Worm (Caenorhabditis elegans): Measurements from ENCODE around the gene T10B10.9.

Gene T10B10.9

ce11 chrX:15164108-15164507 is at the start of gene T10B10.9:
Gene T10B10.9 (plus strand): TSS chrX:15164408.
- TF ChIP-seq lag-1 (GFP tag; IDR thresholded peaks at IDR 0.05) (no peak), repo-1 (tag; optimal IDR thresholded peaks at IDR 0.05) (no peak), K12H6.12 (tag; optimal IDR thresholded peaks at IDR 0.05) (no peak), mel-28 (tag; optimal IDR thresholded peaks at IDR 0.05; ENCODE audit: borderline replicate concordance) (no peak)

ce11 chrX:15115748-15116147 is 48.5 kb upstream of the T10B10.9 start:
- TF ChIP-seq Y67H2A.10 (GFP tag; conservative IDR thresholded peaks at IDR 0.05) = no peak
- TF ChIP-seq ekl-4 (GFP tag; IDR thresholded peaks at IDR 0.05) = no peak
- TF ChIP-seq K12H6.12 (tag; optimal IDR thresholded peaks at IDR 0.05) = no peak

ce11 chrX:15116514-15116913 is 47.7 kb upstream of the T10B10.9 start, which contains the start of gene R07D5.2:
Gene R07D5.2 (minus strand): TSS chrX:15116614.
- TF ChIP-seq somi-1 (GFP tag; optimal IDR thresholded peaks at IDR 0.05) (no peak), ets-4 (GFP tag; optimal IDR thresholded peaks at IDR 0.05) (no peak), nfya-1 (tag; optimal IDR thresholded peaks at IDR 0.05; ENCODE audit: borderline replicate concordance, insufficient read depth) (no peak), fkh-3 (tag; optimal IDR thresholded peaks at IDR 0.05) (no peak), ceh-40 (GFP tag; IDR thresholded peaks at IDR 0.05) (no peak), B0019.2 (GFP tag; conservative IDR thresholded peaks at IDR 0.05) (no peak), let-526 (GFP tag; IDR thresholded peaks at IDR 0.05) (no peak), attf-3 (GFP tag; conservative IDR thresholded peaks at IDR 0.05) (no peak), Y79H2A.3 (GFP tag; conservative IDR thresholded peaks at IDR 0.05) (no peak), Y67H2A.10 (GFP tag; conservative IDR thresholded peaks at IDR 0.05) (no peak), cebp-2 (GFP tag; IDR thresholded peaks at IDR 0.05) (no peak), repo-1 (tag; optimal IDR thresholded peaks at IDR 0.05) (no peak), hlh-26 (GFP tag; conservative IDR thresholded peaks at IDR 0.05) (no peak), ztf-6 (GFP tag; IDR thresholded peaks at IDR 0.05) (no peak), ztf-18 (tag; optimal IDR thresholded peaks at IDR 0.05) (no peak), ztf-22 (GFP tag; optimal IDR thresholded peaks at IDR 0.05) (no peak), him-1 (tag; optimal IDR thresholded peaks at IDR 0.05) (no peak), ceh-27 (GFP tag; optimal IDR thresholded peaks at IDR 0.05) (no peak)

DNA sequence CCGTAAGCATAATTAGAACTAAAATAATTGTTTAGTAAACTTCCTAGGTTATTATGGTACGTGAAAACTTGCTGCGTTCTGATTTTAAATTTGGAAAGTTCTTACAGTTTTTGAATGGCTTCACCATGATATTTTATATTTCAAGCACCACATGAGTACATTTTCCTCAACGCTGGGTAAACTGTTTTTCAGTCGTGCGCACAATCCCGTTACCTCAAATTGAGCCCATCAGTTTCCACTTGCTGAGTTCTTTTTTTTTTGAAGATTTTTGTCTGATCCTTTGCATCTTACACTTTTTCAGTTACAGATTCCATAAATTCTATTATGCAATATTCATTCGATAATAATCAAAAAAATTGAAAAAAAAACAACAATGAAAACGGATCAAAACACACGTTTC is 43.7 kb upstream of the T10B10.9 start:
- TF ChIP-seq ztf-3 (GFP tag; optimal IDR thresholded peaks at IDR 0.05) = no peak
- TF ChIP-seq rcor-1 (GFP tag; IDR thresholded peaks at IDR 0.05) = no peak
- no peak for TF ChIP-seq lin-54 (GFP tag; optimal IDR thresholded peaks at IDR 0.05)
- no peak for TF ChIP-seq atf-7 (tag; optimal IDR thresholded peaks at IDR 0.05)
- TF ChIP-seq hlh-26 (GFP tag; conservative IDR thresholded peaks at IDR 0.05) = no peak
- TF ChIP-seq tbp1 (GFP tag; optimal IDR thresholded peaks at IDR 0.05) = no peak
- no peak for TF ChIP-seq Y53F4B.3 (GFP tag; IDR thresholded peaks at IDR 0.05)
- no peak for TF ChIP-seq ama-1 (optimal IDR thresholded peaks at IDR 0.05)
- no peak for TF ChIP-seq ama-1 (GFP tag; optimal IDR thresholded peaks at IDR 0.05)
- TF ChIP-seq nhr-80 (tag; optimal IDR thresholded peaks at IDR 0.05) = no peak
- TF ChIP-seq F49E8.2 (tag; optimal IDR thresholded peaks at IDR 0.05; ENCODE audit: insufficient read depth) = no peak
- no peak for TF ChIP-seq C06A6.2 (GFP tag; conservative IDR thresholded peaks at IDR 0.05)
- TF ChIP-seq lsl-1 (GFP tag; optimal IDR thresholded peaks at IDR 0.05) = no peak
- TF ChIP-seq Y67H2A.10 (GFP tag; conservative IDR thresholded peaks at IDR 0.05) = no peak

ce11 chrX:15125138-15125537 is 39.1 kb upstream of the T10B10.9 start:
- TF ChIP-seq xnd-1 (tag; optimal IDR thresholded peaks at IDR 0.05) (no peak), hsf-1 (GFP tag; IDR thresholded peaks at IDR 0.05) (no peak), F10E7.11 (tag; optimal IDR thresholded peaks at IDR 0.05) (no peak), F23B12.7 (tag; optimal IDR thresholded peaks at IDR 0.05; ENCODE audit: insufficient read depth) (no peak)
